Worm (Caenorhabditis elegans): Measurements from ENCODE around the gene insc-1.
"Not testable (repeated sequence)": the region's sequence is repeated elsewhere in the genome, so short reads cannot be mapped to it uniquely, and the experiment has no call there.

insc-1 gene

DNA sequence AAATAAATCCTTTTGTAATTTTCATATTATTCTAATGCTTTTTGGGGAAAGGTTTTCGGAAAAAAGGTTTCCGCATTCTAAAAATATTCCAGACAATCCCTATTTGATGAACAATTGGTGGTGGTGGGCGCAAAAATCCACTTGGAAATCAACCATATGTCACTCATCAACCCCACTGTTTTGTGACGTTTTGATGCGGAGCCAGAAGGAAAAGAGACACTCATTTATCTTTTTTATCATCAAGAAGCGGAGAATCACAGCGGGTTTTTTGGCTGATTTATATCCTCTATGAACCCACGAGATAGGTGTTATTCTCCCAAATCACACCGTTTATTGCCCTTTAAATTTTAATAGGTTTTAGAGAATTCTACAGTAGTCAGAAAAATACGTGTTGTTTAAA, 1.5 kb upstream of the insc-1 start:
- TF ChIP-seq B0310.2 (tag; optimal IDR thresholded peaks at IDR 0.05) (no peak), flt-1 (GFP tag; IDR thresholded peaks at IDR 0.05) (no peak), sea-1 (GFP tag; conservative IDR thresholded peaks at IDR 0.05) (no peak), tbx-37 (GFP tag; conservative IDR thresholded peaks at IDR 0.05) (no peak), hmg-4 (GFP tag; optimal IDR thresholded peaks at IDR 0.05) (no peak), tbx-11 (GFP tag; IDR thresholded peaks at IDR 0.05) (no peak), tra-4 (tag; optimal IDR thresholded peaks at IDR 0.05) (no peak), aly-1 (tag; optimal IDR thresholded peaks at IDR 0.05) (no peak), ceh-13 (GFP tag; optimal IDR thresholded peaks at IDR 0.05) (no peak), hmbx-1 (tag; optimal IDR thresholded peaks at IDR 0.05) (no peak)

DNA sequence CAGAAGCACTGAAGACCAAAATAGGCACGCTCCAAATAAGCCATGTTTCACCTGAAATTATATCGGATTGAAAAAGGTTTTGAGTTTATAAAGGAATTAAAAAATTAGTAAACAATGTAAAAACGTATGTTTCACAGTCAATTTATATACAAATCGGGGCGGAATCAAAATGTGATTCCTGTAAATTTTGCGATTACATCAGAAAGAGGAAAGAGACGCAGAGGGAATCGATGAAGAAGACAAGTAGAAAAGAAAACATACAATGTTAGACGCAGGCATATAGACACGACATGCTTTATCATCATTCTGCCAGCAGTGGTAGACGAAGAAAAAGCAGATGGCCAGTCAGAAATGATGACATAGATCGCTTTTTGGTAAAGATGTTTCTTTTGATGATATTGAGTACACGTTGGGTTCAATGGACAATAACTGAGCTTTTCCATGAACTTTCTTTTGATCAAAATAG, 5.3 kb downstream of the insc-1 start, which contains the start of gene msra-1:
TSS of gene msra-1 (minus strand) at position 51 of the 466 bp plus-strand sequence.
- TF ChIP-seq F13C5.2 (tag; optimal IDR thresholded peaks at IDR 0.05) (no peak), ceh-36 (tag; optimal IDR thresholded peaks at IDR 0.05) (no peak), sea-1 (GFP tag; conservative IDR thresholded peaks at IDR 0.05) (no peak), tra-4 (tag; optimal IDR thresholded peaks at IDR 0.05) (no peak), scrt-1 (GFP tag; IDR thresholded peaks at IDR 0.05) (no peak), hmbx-1 (tag; optimal IDR thresholded peaks at IDR 0.05) (no peak), ets-7 (tag; optimal IDR thresholded peaks at IDR 0.05) (no peak), pes-1 (GFP tag; IDR thresholded peaks at IDR 0.05) (no peak), B0310.2 (tag; optimal IDR thresholded peaks at IDR 0.05) (no peak), hnd-1 (tag; optimal IDR thresholded peaks at IDR 0.05) (no peak), flt-1 (GFP tag; IDR thresholded peaks at IDR 0.05) (no peak), tbx-11 (GFP tag; IDR thresholded peaks at IDR 0.05) (no peak), hmg-4 (GFP tag; optimal IDR thresholded peaks at IDR 0.05) (no peak), aly-1 (tag; optimal IDR thresholded peaks at IDR 0.05) (no peak), ama-1 (optimal IDR thresholded peaks at IDR 0.05) (no peak), tbx-37 (GFP tag; conservative IDR thresholded peaks at IDR 0.05) (no peak), ceh-13 (GFP tag; optimal IDR thresholded peaks at IDR 0.05) (no peak)

DNA sequence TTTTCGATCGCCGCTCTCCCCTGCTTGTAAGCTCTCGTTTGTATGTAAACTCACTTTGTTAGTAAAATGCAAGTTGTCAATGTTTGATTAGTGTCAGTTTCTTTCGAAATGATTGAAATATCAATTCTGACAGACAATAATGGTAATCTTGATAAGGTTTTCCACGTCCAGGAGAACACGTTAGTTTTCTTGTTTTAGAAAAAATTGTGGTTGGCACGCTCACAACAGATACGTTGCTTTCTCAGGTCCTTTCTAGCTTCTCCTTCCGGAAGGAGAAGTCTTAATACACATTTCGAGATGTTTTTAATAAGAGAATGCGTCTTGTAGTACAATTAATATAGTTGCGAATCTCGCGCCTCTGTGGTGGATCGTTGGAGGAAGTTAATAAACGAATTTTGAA, 10.1 kb downstream of the insc-1 start, which contains the start of gene F43E2.6:
TSS of gene F43E2.6 (minus strand) at position 101 of the 400 bp plus-strand sequence.
- TF ChIP-seq sea-1 (GFP tag; conservative IDR thresholded peaks at IDR 0.05) (no peak), ets-7 (tag; optimal IDR thresholded peaks at IDR 0.05) (no peak), flt-1 (GFP tag; IDR thresholded peaks at IDR 0.05) (no peak), ceh-13 (GFP tag; optimal IDR thresholded peaks at IDR 0.05) (no peak), hnd-1 (tag; optimal IDR thresholded peaks at IDR 0.05) (no peak), F13C5.2 (tag; optimal IDR thresholded peaks at IDR 0.05) (no peak), ama-1 (optimal IDR thresholded peaks at IDR 0.05) (no peak), ceh-36 (tag; optimal IDR thresholded peaks at IDR 0.05) (no peak), aly-1 (tag; optimal IDR thresholded peaks at IDR 0.05) (no peak), B0310.2 (tag; optimal IDR thresholded peaks at IDR 0.05) (no peak), scrt-1 (GFP tag; IDR thresholded peaks at IDR 0.05) (no peak), hmbx-1 (tag; optimal IDR thresholded peaks at IDR 0.05) (no peak), tbx-11 (GFP tag; IDR thresholded peaks at IDR 0.05) (no peak), pes-1 (GFP tag; IDR thresholded peaks at IDR 0.05) (no peak), hmg-4 (GFP tag; optimal IDR thresholded peaks at IDR 0.05) (no peak), tra-4 (tag; optimal IDR thresholded peaks at IDR 0.05) (no peak)

DNA sequence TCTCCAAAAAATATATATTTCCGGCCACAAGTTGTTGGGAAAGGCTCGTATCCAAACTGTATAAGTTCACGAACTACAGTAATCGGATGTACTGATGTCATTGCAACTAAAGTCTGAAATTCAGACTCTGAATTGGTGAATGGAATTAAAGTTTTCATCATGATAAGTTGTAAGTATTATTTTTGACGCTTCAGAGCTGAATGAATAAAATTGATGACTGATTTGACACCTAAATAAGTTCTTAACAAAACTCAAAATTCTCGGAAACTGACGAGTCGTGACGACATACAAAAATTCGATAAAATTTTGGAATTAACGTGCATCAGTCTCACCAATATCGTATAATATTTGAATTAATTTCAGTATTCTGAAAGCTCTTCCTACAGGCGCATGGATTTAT, 11.5 kb downstream of the insc-1 start, which contains the start of gene F43E2.11:
TSS of gene F43E2.11 (minus strand) at position 101 of the 400 bp plus-strand sequence.
- not testable (repeated sequence) for TF ChIP-seq ama-1 (optimal IDR thresholded peaks at IDR 0.05); tbx-37 (GFP tag; conservative IDR thresholded peaks at IDR 0.05); tbx-11 (GFP tag; IDR thresholded peaks at IDR 0.05)

DNA sequence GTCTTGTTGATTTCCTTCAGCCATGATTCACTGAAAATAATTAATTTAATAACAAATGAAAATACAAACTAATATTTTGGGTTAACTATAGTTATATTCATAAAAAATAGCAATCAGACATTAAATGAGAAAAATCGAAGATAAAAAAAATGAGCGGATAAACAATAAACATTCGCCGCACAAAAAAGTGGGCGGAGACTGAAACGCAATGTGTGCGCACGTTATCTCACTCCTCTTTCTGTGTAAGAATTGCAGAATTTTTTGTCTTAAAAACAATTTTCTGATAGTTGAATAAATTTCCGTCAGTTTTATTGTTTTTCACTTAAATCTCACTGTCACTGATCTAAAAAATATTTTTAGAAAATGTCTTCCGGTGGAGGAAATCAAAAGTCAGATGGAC, 15.4 kb downstream of the insc-1 start, which contains the start of the genes mtch-1 and rpb-4:
TSS of gene mtch-1 (minus strand) at position 24 of the 400 bp plus-strand sequence.
TSS of gene rpb-4 (plus strand) at position 353 of the 400 bp plus-strand sequence.
- TF ChIP-seq ama-1 (optimal IDR thresholded peaks at IDR 0.05) (no peak), hmg-4 (GFP tag; optimal IDR thresholded peaks at IDR 0.05) (no peak), F13C5.2 (tag; optimal IDR thresholded peaks at IDR 0.05) (no peak), ets-7 (tag; optimal IDR thresholded peaks at IDR 0.05) (no peak), B0310.2 (tag; optimal IDR thresholded peaks at IDR 0.05) (no peak), hnd-1 (tag; optimal IDR thresholded peaks at IDR 0.05) (no peak), tbx-37 (GFP tag; conservative IDR thresholded peaks at IDR 0.05) (no peak)

DNA sequence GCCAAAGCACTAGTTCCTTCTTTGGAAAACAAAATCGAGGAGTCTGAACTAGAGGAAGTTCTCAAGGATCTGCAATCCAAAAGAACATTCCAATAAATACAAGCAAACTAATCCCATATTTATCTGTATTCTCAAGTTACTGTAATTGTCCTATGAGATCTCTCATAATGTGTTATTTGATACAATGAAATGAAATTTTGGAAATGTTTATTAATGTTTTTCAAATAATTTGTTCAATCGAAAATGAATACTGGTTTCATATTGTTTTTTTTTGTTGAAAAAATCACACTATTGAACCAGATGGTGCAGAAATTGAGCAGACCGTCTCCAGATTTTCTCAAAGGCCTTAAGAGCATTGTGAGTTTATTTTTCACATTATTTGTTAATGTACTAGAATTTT, 16.3 kb downstream of the insc-1 start, which contains the start of gene F43E2.1:
TSS of gene F43E2.1 (plus strand) at position 301 of the 400 bp plus-strand sequence.
- TF ChIP-seq aly-1 (tag; optimal IDR thresholded peaks at IDR 0.05): no peak
- TF ChIP-seq ama-1 (optimal IDR thresholded peaks at IDR 0.05): no peak
- TF ChIP-seq tbx-37 (GFP tag; conservative IDR thresholded peaks at IDR 0.05): no peak
- no peak for TF ChIP-seq ceh-13 (GFP tag; optimal IDR thresholded peaks at IDR 0.05)
- TF ChIP-seq tra-4 (tag; optimal IDR thresholded peaks at IDR 0.05): no peak
- TF ChIP-seq pes-1 (GFP tag; IDR thresholded peaks at IDR 0.05): no peak
- no peak for TF ChIP-seq B0310.2 (tag; optimal IDR thresholded peaks at IDR 0.05)
- TF ChIP-seq hmg-4 (GFP tag; optimal IDR thresholded peaks at IDR 0.05): no peak
- no peak for TF ChIP-seq flt-1 (GFP tag; IDR thresholded peaks at IDR 0.05)
- TF ChIP-seq ceh-36 (tag; optimal IDR thresholded peaks at IDR 0.05): no peak
- no peak for TF ChIP-seq scrt-1 (GFP tag; IDR thresholded peaks at IDR 0.05)
- no peak for TF ChIP-seq tbx-11 (GFP tag; IDR thresholded peaks at IDR 0.05)

DNA sequence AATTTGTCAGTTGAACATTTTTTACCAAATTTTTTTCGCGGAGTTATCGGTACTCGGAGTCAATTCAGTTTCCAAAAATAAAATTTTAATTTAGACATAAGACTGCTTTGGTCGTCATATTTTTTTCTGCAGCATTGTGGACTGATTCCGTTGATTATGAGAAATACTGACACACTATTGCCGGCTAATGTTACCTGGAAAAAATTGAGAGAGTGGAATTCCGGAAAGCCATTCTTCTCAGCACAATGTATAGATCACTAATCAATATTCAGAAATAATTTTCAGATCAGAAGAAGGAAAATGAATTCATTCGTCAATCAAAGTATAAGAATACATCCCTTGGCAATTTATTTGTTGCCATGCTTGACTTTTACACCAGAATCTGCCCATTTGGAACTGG, 20.3 kb downstream of the insc-1 start, which contains the start of gene C07D10.6:
TSS of gene C07D10.6 (plus strand) at position 301 of the 400 bp plus-strand sequence.
- no peak for TF ChIP-seq B0310.2 (tag; optimal IDR thresholded peaks at IDR 0.05)
- TF ChIP-seq flt-1 (GFP tag; IDR thresholded peaks at IDR 0.05): no peak
- no peak for TF ChIP-seq hmg-4 (GFP tag; optimal IDR thresholded peaks at IDR 0.05)
- TF ChIP-seq F13C5.2 (tag; optimal IDR thresholded peaks at IDR 0.05): no peak
- TF ChIP-seq ets-7 (tag; optimal IDR thresholded peaks at IDR 0.05): no peak
- TF ChIP-seq ama-1 (optimal IDR thresholded peaks at IDR 0.05): no peak
- no peak for TF ChIP-seq pes-1 (GFP tag; IDR thresholded peaks at IDR 0.05)
- no peak for TF ChIP-seq aly-1 (tag; optimal IDR thresholded peaks at IDR 0.05)
- no peak for TF ChIP-seq scrt-1 (GFP tag; IDR thresholded peaks at IDR 0.05)
- TF ChIP-seq tra-4 (tag; optimal IDR thresholded peaks at IDR 0.05): no peak
- no peak for TF ChIP-seq sea-1 (GFP tag; conservative IDR thresholded peaks at IDR 0.05)
- no peak for TF ChIP-seq ceh-36 (tag; optimal IDR thresholded peaks at IDR 0.05)
- TF ChIP-seq hmbx-1 (tag; optimal IDR thresholded peaks at IDR 0.05): no peak
- no peak for TF ChIP-seq ceh-13 (GFP tag; optimal IDR thresholded peaks at IDR 0.05)
- no peak for TF ChIP-seq hnd-1 (tag; optimal IDR thresholded peaks at IDR 0.05)
- no peak for TF ChIP-seq tbx-37 (GFP tag; conservative IDR thresholded peaks at IDR 0.05)
- no peak for TF ChIP-seq tbx-11 (GFP tag; IDR thresholded peaks at IDR 0.05)

Measured in whole organism, early embryonic.